Worm (Caenorhabditis elegans): ENCODE data around the gene tag-273.

tag-273 gene

ce11 chrIV:14464065-14464567, 40.9 kb downstream of the tag-273 start, which contains the start of gene dld-1 (continued):
- TF ChIP-seq irx-1 (tag; optimal IDR thresholded peaks at IDR 0.05) (peak; percentile 93), F16B12.6 (tag; optimal IDR thresholded peaks at IDR 0.05) (peak; percentile 72), elt-3 (tag; optimal IDR thresholded peaks at IDR 0.05) (peak in 4 of 6 experiments; percentile 47 to 99 (median 92)), dsc-1 (tag; optimal IDR thresholded peaks at IDR 0.05) (peak; percentile 97), alr-1 (tag; optimal IDR thresholded peaks at IDR 0.05; ENCODE audit: borderline replicate concordance) (no peak), hpl-2 (GFP tag; optimal IDR thresholded peaks at IDR 0.05) (peak; percentile 90), fos-1 (tag; optimal IDR thresholded peaks at IDR 0.05) (peak; percentile 96), grh-1 (GFP tag; IDR thresholded peaks at IDR 0.05) (peak; percentile 90), lir-3 (tag; optimal IDR thresholded peaks at IDR 0.05; ENCODE audit: poor library complexity) (peak; percentile 89), snu-23 (GFP tag; optimal IDR thresholded peaks at IDR 0.05) (peak; percentile 99), ceh-63 (GFP tag; optimal IDR thresholded peaks at IDR 0.05) (no peak), fkh-10 (GFP tag; optimal IDR thresholded peaks at IDR 0.05) (peak; percentile 95), nhr-71 (tag; optimal IDR thresholded peaks at IDR 0.05) (peak; percentile 99), ztf-4 (tag; optimal IDR thresholded peaks at IDR 0.05) (peak; percentile 90), egl-27 (tag; optimal IDR thresholded peaks at IDR 0.05) (peak; percentile 67 to 87), pax-3 (tag; optimal IDR thresholded peaks at IDR 0.05) (peak; percentile 89), C16A3.4 (tag; optimal IDR thresholded peaks at IDR 0.05) (peak; percentile 99), rnt-1 (tag; optimal IDR thresholded peaks at IDR 0.05) (peak; percentile 96), lin-15B (tag; optimal IDR thresholded peaks at IDR 0.05) (peak; percentile 98), sup-37 (GFP tag; optimal IDR thresholded peaks at IDR 0.05) (peak; percentile 64), ama-1 (optimal IDR thresholded peaks at IDR 0.05) (peak; percentile 68), swsn-7 (tag; optimal IDR thresholded peaks at IDR 0.05) (peak; percentile 97), C34B4.2 (tag; optimal IDR thresholded peaks at IDR 0.05) (peak; percentile 58), mdl-1 (tag; optimal IDR thresholded peaks at IDR 0.05) (peak in 1 of 2 experiments; percentile 94), dpl-1 (GFP tag; optimal IDR thresholded peaks at IDR 0.05) (peak; percentile 100), nhr-28 (tag; optimal IDR thresholded peaks at IDR 0.05) (peak; percentile 45), fkh-4 (tag; optimal IDR thresholded peaks at IDR 0.05; ENCODE audit: borderline replicate concordance) (peak; percentile 83), ceh-8 (GFP tag; optimal IDR thresholded peaks at IDR 0.05) (peak; percentile 97), blmp-1 (tag; optimal IDR thresholded peaks at IDR 0.05) (peak; percentile 87), unc-130 (tag; optimal IDR thresholded peaks at IDR 0.05) (peak; percentile 97), mep-1 (tag; optimal IDR thresholded peaks at IDR 0.05) (peak; percentile 97), efl-3 (GFP tag; optimal IDR thresholded peaks at IDR 0.05) (no peak), mab-9 (GFP tag; IDR thresholded peaks at IDR 0.05) (no peak; the same call in none of the 2 replicates), aha-1 (tag; optimal IDR thresholded peaks at IDR 0.05) (peak; percentile 82), hlh-17 (GFP tag; optimal IDR thresholded peaks at IDR 0.05; ENCODE audit: borderline replicate concordance) (no peak), Y116A8C.19 (tag; optimal IDR thresholded peaks at IDR 0.05; ENCODE audit: borderline replicate concordance) (no peak), pag-3 (tag; optimal IDR thresholded peaks at IDR 0.05; ENCODE audit: borderline replicate concordance, insufficient read depth) (no peak), skn-1 (tag; optimal IDR thresholded peaks at IDR 0.05) (peak; percentile 98), nhr-11 (tag; optimal IDR thresholded peaks at IDR 0.05) (peak; percentile 94), isw-1 (GFP tag; IDR thresholded peaks at IDR 0.05) (peak; percentile 98), unc-30 (tag; optimal IDR thresholded peaks at IDR 0.05) (peak; percentile 86), snpc-4 (tag; optimal IDR thresholded peaks at IDR 0.05) (peak; percentile 91), nhr-19 (GFP tag; conservative IDR thresholded peaks at IDR 0.05) (peak; percentile 96), lin-35 (GFP tag; optimal IDR thresholded peaks at IDR 0.05) (peak; percentile 100), nhr-20 (tag; optimal IDR thresholded peaks at IDR 0.05) (peak; percentile 98), elt-2 (tag; optimal IDR thresholded peaks at IDR 0.05) (peak; percentile 75), ets-5 (GFP tag; IDR thresholded peaks at IDR 0.05) (no peak), ceh-90 (tag; optimal IDR thresholded peaks at IDR 0.05) (peak; percentile 65)
